Worm (Caenorhabditis elegans): Measurements from ENCODE around the gene C35D10.17.

The C35D10.17 gene

ce11 chrIII:4878281-4878680, 11.4 kb downstream of the C35D10.17 start, which contains the start of the genes tost-1 and arx-6:
Gene tost-1, minus strand, starts transcription at chrIII:4878311.
Gene arx-6, plus strand, starts transcription at chrIII:4878658.
- TF ChIP-seq fos-1 (tag; optimal IDR thresholded peaks at IDR 0.05): peak; percentile 38
- no peak for TF ChIP-seq nhr-84 (tag; optimal IDR thresholded peaks at IDR 0.05)
- TF ChIP-seq aha-1 (tag; optimal IDR thresholded peaks at IDR 0.05): no peak
- peak in 2 of 3 experiments; percentile 2 to 30 for TF ChIP-seq ceh-82 (tag; optimal IDR thresholded peaks at IDR 0.05)
- no peak for TF ChIP-seq ces-1 (GFP tag; optimal IDR thresholded peaks at IDR 0.05)
- peak; percentile 4 for TF ChIP-seq F16B12.6 (tag; optimal IDR thresholded peaks at IDR 0.05)
- TF ChIP-seq nhr-11 (tag; optimal IDR thresholded peaks at IDR 0.05): no peak
- TF ChIP-seq fkh-8 (tag; optimal IDR thresholded peaks at IDR 0.05): peak; percentile 16
- no peak for TF ChIP-seq pag-3 (tag; optimal IDR thresholded peaks at IDR 0.05; ENCODE audit: borderline replicate concordance, insufficient read depth)
- TF ChIP-seq nhr-20 (tag; optimal IDR thresholded peaks at IDR 0.05): peak; percentile 36
- TF ChIP-seq unc-98 (GFP tag; IDR thresholded peaks at IDR 0.05): no peak
- peak; percentile 46 for TF ChIP-seq blmp-1 (tag; optimal IDR thresholded peaks at IDR 0.05)
- TF ChIP-seq C16A3.4 (tag; optimal IDR thresholded peaks at IDR 0.05): peak; percentile 57
- no peak for TF ChIP-seq sptf-1 (tag; optimal IDR thresholded peaks at IDR 0.05)
- TF ChIP-seq hlh-4 (tag; optimal IDR thresholded peaks at IDR 0.05): no peak
- TF ChIP-seq tbx-2 (tag; optimal IDR thresholded peaks at IDR 0.05): peak; percentile 27
- TF ChIP-seq nhr-71 (tag; optimal IDR thresholded peaks at IDR 0.05): peak; percentile 51
- TF ChIP-seq lin-15B (tag; optimal IDR thresholded peaks at IDR 0.05): peak; percentile 51
- TF ChIP-seq hlh-17 (GFP tag; optimal IDR thresholded peaks at IDR 0.05; ENCODE audit: borderline replicate concordance): no peak
- TF ChIP-seq dpl-1 (GFP tag; optimal IDR thresholded peaks at IDR 0.05): peak; percentile 84 to 92 (median 89)
- TF ChIP-seq unc-30 (tag; optimal IDR thresholded peaks at IDR 0.05): no peak
- no peak for TF ChIP-seq ceh-63 (GFP tag; optimal IDR thresholded peaks at IDR 0.05)
- TF ChIP-seq zag-1 (tag; optimal IDR thresholded peaks at IDR 0.05): no peak
- TF ChIP-seq C04F5.9 (tag; optimal IDR thresholded peaks at IDR 0.05): peak; percentile 5
- TF ChIP-seq skn-1 (tag; optimal IDR thresholded peaks at IDR 0.05): peak; percentile 69
- peak; percentile 39 for TF ChIP-seq mep-1 (tag; optimal IDR thresholded peaks at IDR 0.05)
- no peak for TF ChIP-seq hpl-2 (GFP tag; optimal IDR thresholded peaks at IDR 0.05)
- TF ChIP-seq nhr-85 (tag): no peak
- peak; percentile 42 to 73 for TF ChIP-seq lsy-2 (tag; optimal IDR thresholded peaks at IDR 0.05)
- TF ChIP-seq pqm-1 (tag; optimal IDR thresholded peaks at IDR 0.05): no peak
- TF ChIP-seq rnt-1 (tag; optimal IDR thresholded peaks at IDR 0.05): peak; percentile 41
- TF ChIP-seq lin-35 (GFP tag; optimal IDR thresholded peaks at IDR 0.05): peak; percentile 85 to 94
- TF ChIP-seq lin-14 (GFP tag; optimal IDR thresholded peaks at IDR 0.05): peak; percentile 18
- TF ChIP-seq nhr-47 (tag; optimal IDR thresholded peaks at IDR 0.05): peak; percentile 48
- TF ChIP-seq snu-23 (GFP tag; optimal IDR thresholded peaks at IDR 0.05): peak; percentile 62
- peak; percentile 23 for TF ChIP-seq swsn-7 (tag; optimal IDR thresholded peaks at IDR 0.05)
- TF ChIP-seq nhr-19 (GFP tag; conservative IDR thresholded peaks at IDR 0.05): peak; percentile 20; the same call in 1 of the 2 replicates
- TF ChIP-seq sup-37 (GFP tag; optimal IDR thresholded peaks at IDR 0.05): no peak
- no peak for TF ChIP-seq nhr-237 (tag; optimal IDR thresholded peaks at IDR 0.05)
- peak; percentile 90 to 96 for TF ChIP-seq efl-1 (optimal IDR thresholded peaks at IDR 0.05)
- TF ChIP-seq efl-1 (GFP tag; optimal IDR thresholded peaks at IDR 0.05 in 1 of 2): peak; percentile 90 to 99
- peak; percentile 36 for TF ChIP-seq xbp-1 (tag; optimal IDR thresholded peaks at IDR 0.05)

ce11 chrIII:4879445-4879844, 12.6 kb downstream of the C35D10.17 start, which contains the start of gene C35D10.1:
Gene C35D10.1, plus strand, starts transcription at chrIII:4879745.
- TF ChIP-seq unc-86 (tag; optimal IDR thresholded peaks at IDR 0.05) (no peak), efl-1 (optimal IDR thresholded peaks at IDR 0.05) (no peak), efl-1 (GFP tag; optimal IDR thresholded peaks at IDR 0.05 in 1 of 2) (peak in 1 of 2 experiments; percentile 74)

All from whole organism, L1 larva.